Fruit fly (Drosophila melanogaster) whole organism, embryonic: ENCODE data around the gene pyx.

Source experiments
- Asciz ChIP-seq: fragments of 200-800 bp; sonication (Bioruptor generic); optimal IDR thresholded peaks from 2 replicates; lab custom pipeline; 2017; ENCODE audit warnings: missing biosample characterization, mild to moderate bottlenecking, missing genetic modification characterization, missing genetic modification reagents
- Bgb ChIP-seq: fragments of 200-800 bp; sonication (Bioruptor generic); IDR thresholded peaks from 2 replicates; pipeline ENCODE4 v1.3.6; 2022; ENCODE audit warnings: missing biosample characterization, missing genetic modification characterization; ENCODE audit not compliant: partially characterized antibody
- CG10209 ChIP-seq: fragments of 200-800 bp; sonication (Bioruptor generic); optimal IDR thresholded peaks from 3 replicates; lab custom pipeline; 2017; ENCODE audit warnings: missing biosample characterization, mild to moderate bottlenecking, missing genetic modification characterization, missing genetic modification reagents
- CG10321 ChIP-seq: fragments of 200-800 bp; sonication (Bioruptor generic); IDR thresholded peaks from 2 replicates; pipeline ENCODE4 v1.3.6; 2022; ENCODE audit warnings: missing biosample characterization, missing genetic modification characterization
- CG10462 ChIP-seq: fragments of 200-800 bp; sonication (Bioruptor generic); optimal IDR thresholded peaks from 2 replicates; lab custom pipeline; 2016; ENCODE audit warnings: missing biosample characterization, missing genetic modification characterization
- CG16863 ChIP-seq: fragments of 200-800 bp; sonication (Bioruptor generic); optimal IDR thresholded peaks from 3 replicates; lab custom pipeline; 2016; ENCODE audit warnings: missing biosample characterization, missing genetic modification characterization
- CG34376 ChIP-seq: fragments of 200-800 bp; sonication (Bioruptor generic); optimal IDR thresholded peaks from 2 replicates; lab custom pipeline; 2018; ENCODE audit warnings: missing biosample characterization, mild to moderate bottlenecking, missing genetic modification characterization
- CG9876 ChIP-seq: fragments of 200-800 bp; sonication (Bioruptor generic); optimal IDR thresholded peaks from 2 replicates; lab custom pipeline; 2016; ENCODE audit warnings: missing biosample characterization, missing genetic modification characterization
- Lim3 ChIP-seq: fragments of 200-800 bp; sonication (Bioruptor generic); IDR thresholded peaks from 2 replicates; pipeline ENCODE4 v1.3.6; 2022; ENCODE audit warnings: missing biosample characterization, missing genetic modification characterization
- Six4 ChIP-seq: fragments of 200-800 bp; sonication (Bioruptor generic); optimal IDR thresholded peaks from 2 replicates; lab custom pipeline; 2016; ENCODE audit warnings: missing biosample characterization, missing genetic modification characterization
- btn ChIP-seq: fragments of 200-800 bp; sonication (Bioruptor generic); optimal IDR thresholded peaks from 2 replicates; lab custom pipeline; 2016; ENCODE audit warnings: missing biosample characterization, missing genetic modification characterization
- gsb-n ChIP-seq: fragments of 200-800 bp; sonication (Bioruptor generic); optimal IDR thresholded peaks from 3 replicates; lab custom pipeline; 2018; ENCODE audit warnings: missing biosample characterization, mild to moderate bottlenecking, missing genetic modification characterization
- sd ChIP-seq: fragments of 200-800 bp; sonication (Bioruptor generic); optimal IDR thresholded peaks from 3 replicates; lab custom pipeline; 2018; ENCODE audit warnings: missing biosample characterization, mild to moderate bottlenecking, missing genetic modification characterization, moderate library complexity
- sima ChIP-seq: fragments of 200-800 bp; sonication (Bioruptor generic); optimal IDR thresholded peaks from 2 replicates; lab custom pipeline; 2016; ENCODE audit warnings: missing biosample characterization, missing genetic modification characterization

dm6 chr3L:231504-231903, 8.6 kb upstream of the pyx start, which contains the start of gene CG42846:
- TF ChIP-seq Six4 (no peak), CG16863 (GFP tag; lab: Kevin White, UChicago) (no peak), CG10209 (GFP tag; lab: Kevin White, UChicago) (no peak), sd (no peak), CG10462 (no peak), Bgb (GFP tag; lab: Robert Waterston, UW) (no peak), CG9876 (no peak), gsb-n (tag; lab: Kevin White, UChicago) (no peak), btn (GFP tag; lab: Kevin White, UChicago) (no peak), Asciz (no peak), CG10321 (GFP tag; lab: Robert Waterston, UW) (no peak), CG34376 (GFP tag; lab: Kevin White, UChicago) (peak; percentile 12), sima (no peak), Lim3 (no peak)
